Fruit fly (Drosophila melanogaster) whole organism: ENCODE results near the gene aqz.

Experiments
- Dll ChIP-seq: fragments of >200 bp; optimal IDR thresholded peaks from 2 replicates; lab custom pipeline; 2017
- EcR ChIP-seq, 2 experiments: fragments of >200 bp; optimal IDR thresholded peaks; 2 replicates each; lab custom pipeline; 2017; ENCODE audit warnings: missing biosample characterization in 2 of 2, missing genetic modification characterization in 2 of 2, missing genetic modification reagents in 2 of 2
- pan ChIP-seq: fragments of >200 bp; optimal IDR thresholded peaks from 2 replicates; lab custom pipeline; 2017
- psq ChIP-seq: fragments of >200 bp; optimal IDR thresholded peaks from 2 replicates; lab custom pipeline; 2017

DNA sequence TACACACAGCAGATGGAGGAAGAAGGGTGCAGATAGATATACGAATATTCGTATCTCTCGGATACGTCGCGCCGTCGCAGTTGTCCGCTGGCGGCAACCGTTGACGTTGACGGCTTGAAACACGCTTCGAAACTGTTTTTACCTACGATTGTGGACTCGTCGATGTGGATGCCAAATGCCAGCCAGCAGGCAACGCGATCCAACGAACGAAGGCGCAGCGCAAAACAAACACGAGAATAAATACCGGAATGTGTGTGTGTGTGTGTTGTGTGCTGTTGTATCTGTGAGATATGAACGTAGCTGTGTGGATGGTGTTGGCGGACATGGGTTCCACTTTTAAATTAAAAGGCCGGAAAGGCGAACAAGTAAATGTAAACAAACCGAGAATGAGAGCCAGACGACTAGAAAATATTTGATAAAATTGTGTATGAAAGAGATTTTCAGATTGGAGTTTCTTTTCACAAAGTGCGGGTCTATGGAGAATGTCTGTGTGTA is 25.7 kb upstream of the aqz start:
- no peak for TF ChIP-seq pan
- TF ChIP-seq EcR (GFP tag; optimal IDR thresholded peaks at IDR 0.05; lab: Kevin White, UChicago): no peak
- no peak for TF ChIP-seq Dll (lab: Kevin White, UChicago)
- no peak for TF ChIP-seq psq (lab: Kevin White, UChicago)
